Worm (Caenorhabditis elegans) whole organism, L4/young adult: ENCODE results near the gene C08F8.15.

Source experiments
- W03F9.2 ChIP-seq: fragments of 150-350 bp; optimal IDR thresholded peaks from 2 replicates; lab custom pipeline; 2014; ENCODE audit warnings: missing biosample characterization, missing genetic modification characterization
- him-1 ChIP-seq: sonication (generic microtip); optimal IDR thresholded peaks from 2 replicates; lab custom pipeline; 2016; ENCODE audit warnings: missing genotype, missing genetic modification reagents, missing genetic modification characterization, missing compliant biosample characterization

- TF ChIP-seq him-1 (tag; lab: Kevin White, UChicago) = peak; percentile 40
- TF ChIP-seq W03F9.2 (tag; lab: Kevin White, UChicago) = peak; percentile 92
Measured at ce11 chrIV:11149454-11150163, 11.0 kb downstream of the C08F8.15 start, which contains the start of the genes F01G4.6 and pfd-1.
